Fruit fly (Drosophila melanogaster) whole organism, adult: ENCODE measurements around the gene Syx17.

Source experiments
- CG11617 ChIP-seq: fragments of 200-800 bp; sonication (Bioruptor generic); optimal IDR thresholded peaks from 2 replicates; lab custom pipeline; 2017; ENCODE audit warnings: mild to moderate bottlenecking, missing biosample characterization, missing genetic modification reagents, missing genetic modification characterization
- CG12768 ChIP-seq: fragments of 200-800 bp; sonication (Bioruptor generic); optimal IDR thresholded peaks from 2 replicates; lab custom pipeline; 2017; ENCODE audit warnings: missing biosample characterization, missing genetic modification characterization, mild to moderate bottlenecking, moderate library complexity, missing genetic modification reagents
- CG14711 ChIP-seq: fragments of 200-800 bp; sonication (Bioruptor generic); optimal IDR thresholded peaks from 2 replicates; lab custom pipeline; 2018; ENCODE audit warnings: missing biosample characterization, mild to moderate bottlenecking, missing genetic modification characterization, moderate library complexity
- CG1620 ChIP-seq: fragments of 200-800 bp; sonication (Bioruptor generic); optimal IDR thresholded peaks from 2 replicates; lab custom pipeline; 2016; ENCODE audit warnings: missing biosample characterization, missing genetic modification characterization
- CG33017 ChIP-seq: fragments of 200-800 bp; sonication (Bioruptor generic); optimal IDR thresholded peaks from 2 replicates; lab custom pipeline; 2018; ENCODE audit warnings: missing biosample characterization, mild to moderate bottlenecking, missing genetic modification characterization, moderate library complexity
- CG5204 ChIP-seq: fragments of 200-800 bp; sonication (Bioruptor generic); optimal IDR thresholded peaks from 2 replicates; lab custom pipeline; 2016; ENCODE audit warnings: missing biosample characterization, missing genetic modification characterization
- CG7045 ChIP-seq: fragments of 200-800 bp; sonication (Bioruptor generic); optimal IDR thresholded peaks from 2 replicates; lab custom pipeline; 2017; ENCODE audit warnings: missing biosample characterization, mild to moderate bottlenecking, missing genetic modification characterization
- CG7101 ChIP-seq: fragments of 200-800 bp; sonication (Bioruptor generic); optimal IDR thresholded peaks from 2 replicates; lab custom pipeline; 2018; ENCODE audit warnings: missing biosample characterization, mild to moderate bottlenecking, missing genetic modification characterization, moderate library complexity
- Clk ChIP-seq: fragments of 200-800 bp; sonication (Bioruptor generic); optimal IDR thresholded peaks from 2 replicates; lab custom pipeline; 2017; ENCODE audit warnings: missing biosample characterization, missing genetic modification characterization
- Crg-1 ChIP-seq: fragments of 200-800 bp; sonication (Bioruptor generic); optimal IDR thresholded peaks from 2 replicates; lab custom pipeline; 2016; ENCODE audit warnings: missing biosample characterization, missing genetic modification characterization
- Hr96 ChIP-seq: fragments of 200-800 bp; sonication (Bioruptor generic); optimal IDR thresholded peaks from 2 replicates; lab custom pipeline; 2016; ENCODE audit warnings: missing biosample characterization, missing genetic modification characterization
- Mnt ChIP-seq: fragments of 200-800 bp; sonication (Bioruptor generic); optimal IDR thresholded peaks from 2 replicates; lab custom pipeline; 2016; ENCODE audit warnings: missing biosample characterization, mild to moderate bottlenecking, missing genetic modification characterization
- bab1 ChIP-seq: fragments of 200-800 bp; sonication (Bioruptor generic); optimal IDR thresholded peaks from 3 replicates; lab custom pipeline; 2019; ENCODE audit warnings: missing biosample characterization, mild to moderate bottlenecking, missing genetic modification characterization, moderate library complexity
- cic ChIP-seq: fragments of 200-800 bp; sonication (Bioruptor generic); optimal IDR thresholded peaks from 2 replicates; lab custom pipeline; 2017; ENCODE audit warnings: missing biosample characterization, mild to moderate bottlenecking, missing genetic modification characterization, moderate library complexity
- cnc ChIP-seq, 2 experiments: fragments of >200 bp; optimal IDR thresholded peaks; 2 replicates each; lab custom pipeline; 2017
- kay ChIP-seq: fragments of 200-800 bp; sonication (Bioruptor generic); peaks from one replicate; lab custom pipeline; 2016; ENCODE audit warnings: missing biosample characterization, missing genetic modification characterization, borderline replicate concordance
- ovo ChIP-seq: fragments of 200-800 bp; sonication (Bioruptor generic); optimal IDR thresholded peaks from 2 replicates; lab custom pipeline; 2016; ENCODE audit warnings: missing biosample characterization, missing genetic modification characterization
- pad ChIP-seq: fragments of 200-800 bp; sonication (Bioruptor generic); optimal IDR thresholded peaks from 3 replicates; lab custom pipeline; 2017; ENCODE audit warnings: missing biosample characterization, missing genetic modification characterization, mild to moderate bottlenecking, moderate library complexity, missing genetic modification reagents
- tj ChIP-seq: fragments of 200-800 bp; sonication (Bioruptor generic); optimal IDR thresholded peaks from 3 replicates; lab custom pipeline; 2017; ENCODE audit warnings: missing biosample characterization, mild to moderate bottlenecking, missing genetic modification characterization, moderate library complexity
- toe ChIP-seq: fragments of 200-800 bp; sonication (Bioruptor generic); optimal IDR thresholded peaks from 2 replicates; lab custom pipeline; 2016; ENCODE audit warnings: missing biosample characterization, missing genetic modification characterization

The Syx17 gene

dm6 chr3L:4403180-4403769, at the start of gene Syx17:
Gene Syx17, plus strand, starts transcription at chr3L:4403487.
- TF ChIP-seq CG5204 (no peak), CG33017 (peak; percentile 24), CG12768 (GFP tag; lab: Kevin White, UChicago) (no peak), tj (GFP tag; lab: Kevin White, UChicago) (no peak), kay (GFP tag; lab: Kevin White, UChicago) (no peak), cic (GFP tag; lab: Kevin White, UChicago) (no peak), Mnt (GFP tag; lab: Kevin White, UChicago) (peak; percentile 8), CG11617 (GFP tag; lab: Kevin White, UChicago) (no peak), pad (peak; percentile 10), Hr96 (peak; percentile 42), bab1 (GFP tag; lab: Kevin White, UChicago) (peak; percentile 54), cnc (optimal IDR thresholded peaks at IDR 0.05; lab: Kevin White, UChicago) (no peak), toe (peak; percentile 70), CG14711 (no peak), CG7101 (tag; lab: Kevin White, UChicago) (peak; percentile 30), Clk (peak; percentile 9), CG7045 (no peak), CG1620 (peak; percentile 43), ovo (GFP tag; lab: Kevin White, UChicago) (no peak), Crg-1 (GFP tag; lab: Kevin White, UChicago) (no peak)

DNA sequence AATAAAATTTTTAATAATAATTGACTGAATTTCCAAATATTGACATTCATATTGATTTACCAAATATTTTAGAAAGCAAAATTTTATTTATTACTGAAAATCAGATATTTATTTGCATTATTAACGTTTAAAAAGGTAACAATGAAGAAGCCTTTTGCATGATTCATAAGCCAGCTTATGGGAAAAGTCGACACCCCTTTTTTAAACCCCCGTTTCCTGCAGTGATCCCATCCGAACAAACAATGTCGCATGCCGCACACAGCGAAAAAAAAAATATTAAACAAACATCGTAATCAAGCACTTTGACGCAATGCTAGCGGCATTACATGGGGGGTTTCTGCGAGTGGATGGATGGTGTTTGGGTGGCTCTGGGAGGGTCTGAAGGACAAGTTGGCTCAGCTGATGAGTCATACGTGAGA, 49.6 kb upstream of the Syx17 start:
- TF ChIP-seq bab1 (GFP tag; lab: Kevin White, UChicago) = no peak
- TF ChIP-seq Clk = no peak
- peak; percentile 38 for TF ChIP-seq ovo (GFP tag; lab: Kevin White, UChicago)
- no peak for TF ChIP-seq tj (GFP tag; lab: Kevin White, UChicago)

- TF ChIP-seq CG14711 (no peak), cnc (optimal IDR thresholded peaks at IDR 0.05; lab: Kevin White, UChicago) (no peak), CG1620 (no peak), pad (no peak), Crg-1 (GFP tag; lab: Kevin White, UChicago) (no peak), cic (GFP tag; lab: Kevin White, UChicago) (no peak), CG7045 (no peak), Hr96 (no peak), CG7101 (tag; lab: Kevin White, UChicago) (no peak), CG11617 (GFP tag; lab: Kevin White, UChicago) (peak; percentile 10), kay (GFP tag; lab: Kevin White, UChicago) (peak; percentile 77), CG12768 (GFP tag; lab: Kevin White, UChicago) (no peak), tj (GFP tag; lab: Kevin White, UChicago) (no peak)
These were observed 48.2 kb upstream of the Syx17 start for dm6 chr3L:4354898-4355627.

- TF ChIP-seq Clk (no peak), Mnt (GFP tag; lab: Kevin White, UChicago) (no peak), toe (no peak), CG11617 (GFP tag; lab: Kevin White, UChicago) (no peak), pad (no peak), CG14711 (no peak), Crg-1 (GFP tag; lab: Kevin White, UChicago) (no peak), CG12768 (GFP tag; lab: Kevin White, UChicago) (no peak), ovo (GFP tag; lab: Kevin White, UChicago) (no peak), kay (GFP tag; lab: Kevin White, UChicago) (no peak), Hr96 (no peak), CG1620 (no peak), CG7045 (no peak), CG33017 (no peak), cic (GFP tag; lab: Kevin White, UChicago) (no peak), CG5204 (no peak), CG7101 (tag; lab: Kevin White, UChicago) (no peak), cnc (optimal IDR thresholded peaks at IDR 0.05; lab: Kevin White, UChicago) (no peak), bab1 (GFP tag; lab: Kevin White, UChicago) (no peak)
These were observed 46.3 kb upstream of the Syx17 start for dm6 chr3L:4356986-4357385.

DNA sequence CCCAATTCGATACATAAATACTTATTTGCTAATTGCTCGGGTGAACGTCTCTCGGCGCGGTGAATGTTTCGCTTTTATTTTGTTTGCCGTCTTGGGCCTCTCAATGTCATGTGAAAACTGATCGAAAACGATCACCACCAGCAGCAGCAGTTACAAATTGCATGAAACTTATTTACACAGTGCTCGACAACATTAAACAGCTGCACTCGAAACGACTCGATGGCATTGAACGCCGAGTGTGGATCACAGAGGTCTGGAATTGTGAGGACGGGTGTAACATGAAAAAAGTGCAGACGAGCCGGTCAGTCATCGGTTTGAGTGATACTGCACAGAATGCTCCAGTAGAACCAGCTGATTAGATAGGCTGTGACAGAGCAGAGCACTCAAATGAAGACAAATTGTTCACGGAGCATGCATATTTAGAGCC, 45.6 kb upstream of the Syx17 start:
- TF ChIP-seq cic (GFP tag; lab: Kevin White, UChicago) (peak; percentile 14), ovo (GFP tag; lab: Kevin White, UChicago) (peak; percentile 14), bab1 (GFP tag; lab: Kevin White, UChicago) (no peak), CG7101 (tag; lab: Kevin White, UChicago) (peak; percentile 5)

dm6 chr3L:4359688-4360375, 43.5 kb upstream of the Syx17 start:
- no peak for TF ChIP-seq Hr96
- TF ChIP-seq tj (GFP tag; lab: Kevin White, UChicago) = peak; percentile 74
- TF ChIP-seq cic (GFP tag; lab: Kevin White, UChicago) = no peak
- TF ChIP-seq CG11617 (GFP tag; lab: Kevin White, UChicago) = no peak
- no peak for TF ChIP-seq CG7045
- no peak for TF ChIP-seq CG14711
- no peak for TF ChIP-seq pad
